Worm (Caenorhabditis elegans) whole organism, L2 larva: ENCODE results near the gene srz-83.

Experiments
- C34F6.9 ChIP-seq: fragments of 150-350 bp; optimal IDR thresholded peaks from 2 replicates; lab custom pipeline; 2014; ENCODE audit warnings: missing biosample characterization, missing genetic modification characterization
- F13H6.1 ChIP-seq: sonication (generic microtip); optimal IDR thresholded peaks from 2 replicates; lab custom pipeline; 2016; ENCODE audit warnings: missing genetic modification characterization, missing compliant biosample characterization
- R02D3.7 ChIP-seq: fragments of 150-350 bp; optimal IDR thresholded peaks from 2 replicates; lab custom pipeline; 2014; ENCODE audit warnings: missing biosample characterization, missing genetic modification characterization
- ZK546.5 ChIP-seq: sonication (generic microtip); optimal IDR thresholded peaks from 2 replicates; lab custom pipeline; 2017; ENCODE audit warnings: missing biosample characterization, missing genetic modification characterization
- ama-1 ChIP-seq: fragments of 150-350 bp; optimal IDR thresholded peaks from 2 replicates; lab custom pipeline; 2018; ENCODE audit warnings: inconsistent platforms
- blmp-1 ChIP-seq: sonication (generic microtip); optimal IDR thresholded peaks from 2 replicates; lab custom pipeline; 2017; ENCODE audit warnings: missing genetic modification characterization, mild to moderate bottlenecking, missing compliant biosample characterization, antibody characterized with exemption, moderate library complexity; ENCODE audit not compliant: insufficient read depth
- ceh-16 ChIP-seq: fragments of 150-350 bp; optimal IDR thresholded peaks from 2 replicates; lab custom pipeline; 2014; ENCODE audit warnings: missing biosample characterization, missing genetic modification characterization
- ceh-82 ChIP-seq: fragments of 150-350 bp; optimal IDR thresholded peaks from 2 replicates; lab custom pipeline; 2014; ENCODE audit warnings: missing biosample characterization, missing genetic modification characterization
- egl-27 ChIP-seq: sonication (generic microtip); optimal IDR thresholded peaks from 3 replicates; lab custom pipeline; 2017; ENCODE audit warnings: missing biosample characterization, missing genetic modification reagents, missing genetic modification characterization
- elt-1 ChIP-seq: fragments of 150-350 bp; optimal IDR thresholded peaks from 2 replicates; lab custom pipeline; 2014; ENCODE audit warnings: missing biosample characterization, missing genetic modification characterization
- elt-3 ChIP-seq: sonication (generic microtip); optimal IDR thresholded peaks from 2 replicates; lab custom pipeline; 2017; ENCODE audit warnings: missing biosample characterization, missing genetic modification characterization
- fos-1 ChIP-seq: fragments of 150-350 bp; optimal IDR thresholded peaks from 2 replicates; lab custom pipeline; 2014; ENCODE audit warnings: missing biosample characterization, missing genetic modification characterization
- gmeb-1 ChIP-seq: fragments of 150-350 bp; optimal IDR thresholded peaks from 2 replicates; lab custom pipeline; 2014; ENCODE audit warnings: missing biosample characterization, missing genetic modification characterization
- lin-11 ChIP-seq: fragments of 150-350 bp; sonication (generic microtip); optimal IDR thresholded peaks from 2 replicates; lab custom pipeline; 2014; ENCODE audit warnings: missing biosample characterization, missing genetic modification characterization, inconsistent platforms, mixed read lengths
- lin-13 ChIP-seq: fragments of 150-350 bp; optimal IDR thresholded peaks from 2 replicates; lab custom pipeline; 2014; ENCODE audit warnings: missing biosample characterization, missing genetic modification reagents, missing genetic modification characterization
- lin-39 ChIP-seq: fragments of 150-350 bp; optimal IDR thresholded peaks from 2 replicates; lab custom pipeline; 2014; ENCODE audit warnings: missing biosample characterization, missing genetic modification reagents, missing genetic modification characterization
- lsy-2 ChIP-seq, 2 experiments: fragments of 150-350 bp in 1 of 2; sonication (generic microtip) in 1 of 2; optimal IDR thresholded peaks; 2 replicates each; lab custom pipeline; 2014 to 2017; ENCODE audit warnings: missing biosample characterization in 2 of 2, missing genetic modification characterization in 2 of 2
- mab-5 ChIP-seq: fragments of 150-350 bp; optimal IDR thresholded peaks from 2 replicates; lab custom pipeline; 2014; ENCODE audit warnings: missing biosample characterization, missing genetic modification characterization
- mbf-1 ChIP-seq: sonication (generic microtip); optimal IDR thresholded peaks from 2 replicates; lab custom pipeline; 2017; ENCODE audit warnings: missing biosample characterization, missing genetic modification characterization
- mdl-1 ChIP-seq, 2 experiments: fragments of 150-350 bp in 1 of 2; sonication (generic microtip) in 1 of 2; optimal IDR thresholded peaks; 2 replicates each; lab custom pipeline; 2017; ENCODE audit warnings: missing biosample characterization in 2 of 2, missing genetic modification characterization in 2 of 2
- nhr-12 ChIP-seq: fragments of 150-350 bp; optimal IDR thresholded peaks from 2 replicates; lab custom pipeline; 2014; ENCODE audit warnings: missing biosample characterization, missing genetic modification characterization
- nhr-23 ChIP-seq: fragments of 150-350 bp; optimal IDR thresholded peaks from 2 replicates; lab custom pipeline; 2014; ENCODE audit warnings: missing biosample characterization, missing genetic modification reagents, missing genetic modification characterization
- nhr-25 ChIP-seq: fragments of 150-350 bp; sonication (generic microtip); optimal IDR thresholded peaks from 3 replicates; lab custom pipeline; 2014; ENCODE audit warnings: missing biosample characterization, missing genetic modification characterization
- nhr-6 ChIP-seq: fragments of 150-350 bp; optimal IDR thresholded peaks from 2 replicates; lab custom pipeline; 2014; ENCODE audit warnings: missing biosample characterization, missing genetic modification characterization
- skn-1 ChIP-seq: sonication (generic microtip); optimal IDR thresholded peaks from 2 replicates; lab custom pipeline; 2017; ENCODE audit warnings: missing biosample characterization, missing genetic modification characterization
- sma-3 ChIP-seq: sonication (generic microtip); optimal IDR thresholded peaks from 2 replicates; lab custom pipeline; 2016; ENCODE audit warnings: missing genetic modification reagents, missing genetic modification characterization, missing compliant biosample characterization
- snpc-4 ChIP-seq: fragments of 150-350 bp; optimal IDR thresholded peaks from 2 replicates; lab custom pipeline; 2014; ENCODE audit warnings: missing biosample characterization, missing genetic modification characterization
- unc-39 ChIP-seq: fragments of 150-350 bp; optimal IDR thresholded peaks from 2 replicates; lab custom pipeline; 2014; ENCODE audit warnings: missing biosample characterization, missing genetic modification characterization
- unc-55 ChIP-seq: fragments of 150-350 bp; sonication (generic microtip); optimal IDR thresholded peaks from 3 replicates; lab custom pipeline; 2014; ENCODE audit warnings: missing biosample characterization, missing genetic modification reagents, missing genetic modification characterization
- unc-62 ChIP-seq: fragments of 150-350 bp; optimal IDR thresholded peaks from 2 replicates; lab custom pipeline; 2014; ENCODE audit warnings: missing biosample characterization, missing genetic modification reagents, missing genetic modification characterization
- zag-1 ChIP-seq: fragments of 150-350 bp; optimal IDR thresholded peaks from 2 replicates; lab custom pipeline; 2014; ENCODE audit warnings: missing biosample characterization, missing genetic modification characterization
- ztf-1 ChIP-seq: fragments of 200-800 bp; sonication (Bioruptor generic); conservative IDR thresholded peaks from 2 replicates; pipeline ENCODE4 v1.3.6; 2022; ENCODE audit warnings: missing genetic modification characterization, missing compliant biosample characterization
- ztf-11 ChIP-seq: sonication (generic microtip); optimal IDR thresholded peaks from 2 replicates; lab custom pipeline; 2017; ENCODE audit warnings: missing biosample characterization, missing genetic modification characterization

srz-83 gene

DNA sequence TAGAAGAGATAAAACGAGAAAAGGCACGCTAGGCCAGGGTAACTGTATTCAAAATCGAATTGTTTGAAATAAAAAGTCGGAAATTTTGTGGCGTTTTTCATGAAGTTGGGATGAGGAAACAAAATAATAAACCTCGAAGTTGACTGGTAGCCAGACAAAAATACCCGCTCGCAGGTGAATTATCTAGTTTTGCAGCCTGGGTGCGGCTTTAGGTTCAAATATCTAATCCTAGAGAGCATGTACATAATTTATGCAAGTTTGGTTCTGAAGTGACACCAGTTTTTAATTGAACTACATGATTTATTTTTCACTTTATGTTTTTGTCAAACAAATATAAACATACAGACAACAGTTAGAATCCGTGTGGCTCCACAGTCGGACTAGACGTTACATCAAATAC, 22.5 kb upstream of the srz-83 start, which contains the start of gene srz-37:
Gene srz-37 (minus strand): TSS at position 101 of the 400 bp plus-strand sequence.
- no peak for TF ChIP-seq nhr-25 (tag; lab: Kevin White, UChicago)
- no peak for TF ChIP-seq sma-3 (GFP tag; lab: Kevin White, UChicago)
- no peak for TF ChIP-seq ztf-11 (tag; lab: Kevin White, UChicago)
- no peak for TF ChIP-seq nhr-23 (tag; lab: Kevin White, UChicago)

ce11 chrIV:3482195-3482959, 21.9 kb upstream of the srz-83 start, which contains the start of gene srz-82:
srz-82 (plus strand) TSS chrIV:3482895.
- TF ChIP-seq egl-27 (no peak), unc-55 (GFP tag; lab: Kevin White, UChicago) (no peak), nhr-23 (tag; lab: Kevin White, UChicago) (no peak), lin-13 (no peak), lin-39 (no peak), ZK546.5 (tag; lab: Kevin White, UChicago) (no peak), mbf-1 (no peak), blmp-1 (tag; lab: Kevin White, UChicago) (no peak), zag-1 (no peak), elt-3 (tag; lab: Kevin White, UChicago) (no peak), snpc-4 (no peak), F13H6.1 (tag; lab: Kevin White, UChicago) (no peak), R02D3.7 (tag; lab: Kevin White, UChicago) (no peak), ztf-11 (tag; lab: Kevin White, UChicago) (no peak), ztf-1 (no peak), ama-1 (lab: Kevin White, UChicago) (no peak), ceh-82 (no peak), mab-5 (no peak), lin-11 (tag; lab: Kevin White, UChicago) (no peak)

ce11 chrIV:3491477-3491876, 12.8 kb upstream of the srz-83 start, which contains the start of gene srz-78:
srz-78 (plus strand) TSS chrIV:3491777.
- TF ChIP-seq mbf-1 (no peak), ama-1 (lab: Kevin White, UChicago) (no peak), unc-39 (tag; lab: Kevin White, UChicago) (no peak), ceh-82 (no peak), unc-62 (GFP tag; lab: Kevin White, UChicago) (no peak)
- TF ChIP-seq, all 48 proteins: peak for 0

ce11 chrIV:3493310-3493709, 10.9 kb upstream of the srz-83 start, which contains the start of gene srz-79:
srz-79 (plus strand) TSS chrIV:3493610.
- TF ChIP-seq nhr-12 (no peak), blmp-1 (tag; lab: Kevin White, UChicago) (no peak), ztf-1 (no peak), fos-1 (tag; lab: Kevin White, UChicago) (no peak), sma-3 (GFP tag; lab: Kevin White, UChicago) (no peak), mdl-1 (tag; optimal IDR thresholded peaks at IDR 0.05; lab: Kevin White, UChicago) (no peak), ceh-16 (tag; lab: Kevin White, UChicago) (no peak), nhr-25 (tag; lab: Kevin White, UChicago) (no peak), skn-1 (tag; lab: Kevin White, UChicago) (no peak), C34F6.9 (tag; lab: Kevin White, UChicago) (no peak), mbf-1 (no peak)

- no peak for TF ChIP-seq gmeb-1 (tag; lab: Kevin White, UChicago)
- no peak for TF ChIP-seq lsy-2 (tag; optimal IDR thresholded peaks at IDR 0.05; lab: Kevin White, UChicago)
- no peak for TF ChIP-seq C34F6.9 (tag; lab: Kevin White, UChicago)
- no peak for TF ChIP-seq elt-1 (tag; lab: Kevin White, UChicago)
- TF ChIP-seq nhr-23 (tag; lab: Kevin White, UChicago): no peak
- TF ChIP-seq F13H6.1 (tag; lab: Kevin White, UChicago): no peak
- no peak for TF ChIP-seq nhr-6 (tag; lab: Kevin White, UChicago)
- TF ChIP-seq, all 48 proteins: peak for 0
Measured at ce11 chrIV:3496358-3496757, 7.9 kb upstream of the srz-83 start, which contains the start of gene C09G12.17. C09G12.17 (minus strand) TSS chrIV:3496458.
